Worm (Caenorhabditis elegans) whole organism, mixed stage, embryonic: ENCODE data around the gene T22F7.4.

Experiments
- ceh-83 ChIP-seq: fragments of 200-800 bp; sonication (Bioruptor generic); optimal IDR thresholded peaks from 2 replicates; lab custom pipeline; 2018; ENCODE audit warnings: mild to moderate bottlenecking, missing genetic modification characterization, missing compliant biosample characterization
- lin-13 ChIP-seq: fragments of 150-350 bp; optimal IDR thresholded peaks from 2 replicates; lab custom pipeline; 2014; ENCODE audit warnings: missing biosample characterization, missing genetic modification characterization
- mep-1 ChIP-seq: fragments of 150-350 bp; optimal IDR thresholded peaks from 2 replicates; lab custom pipeline; 2017; ENCODE audit warnings: missing biosample characterization, missing genetic modification reagents, missing genetic modification characterization, inconsistent platforms
- mls-2 ChIP-seq: sonication (generic microtip); optimal IDR thresholded peaks from 2 replicates; lab custom pipeline; 2016; ENCODE audit warnings: mild to moderate bottlenecking, missing genetic modification characterization, moderate library complexity, missing compliant biosample characterization
- nhr-12 ChIP-seq: fragments of 150-350 bp; optimal IDR thresholded peaks from 2 replicates; lab custom pipeline; 2014; ENCODE audit warnings: missing biosample characterization, missing genetic modification characterization
- nhr-237 ChIP-seq: fragments of 150-350 bp; optimal IDR thresholded peaks from 2 replicates; lab custom pipeline; 2014; ENCODE audit warnings: missing biosample characterization, missing genetic modification characterization
- nhr-28 ChIP-seq: fragments of 150-350 bp; optimal IDR thresholded peaks from 2 replicates; lab custom pipeline; 2014; ENCODE audit warnings: missing biosample characterization, missing genetic modification characterization
- nhr-76 ChIP-seq: sonication (generic microtip); optimal IDR thresholded peaks from 2 replicates; lab custom pipeline; 2017; ENCODE audit warnings: missing biosample characterization, missing genetic modification characterization
- pha-4 ChIP-seq: fragments of 150-350 bp; optimal IDR thresholded peaks from 2 replicates; lab custom pipeline; 2018; ENCODE audit warnings: missing biosample characterization, missing genetic modification reagents, missing genetic modification characterization
- snpc-4 ChIP-seq: fragments of 150-350 bp; optimal IDR thresholded peaks from 2 replicates; lab custom pipeline; 2014; ENCODE audit warnings: missing biosample characterization, missing genetic modification characterization
- sptf-1 ChIP-seq: sonication (generic microtip); optimal IDR thresholded peaks from 2 replicates; lab custom pipeline; 2017; ENCODE audit warnings: mild to moderate bottlenecking, missing genetic modification characterization, moderate library complexity, missing compliant biosample characterization
- unc-62 ChIP-seq: fragments of 150-350 bp; optimal IDR thresholded peaks from 2 replicates; lab custom pipeline; 2014; ENCODE audit warnings: missing biosample characterization, missing genetic modification reagents, missing genetic modification characterization
- ztf-11 ChIP-seq: fragments of 150-350 bp; optimal IDR thresholded peaks from 2 replicates; lab custom pipeline; 2014; ENCODE audit warnings: missing biosample characterization, missing genetic modification characterization

DNA sequence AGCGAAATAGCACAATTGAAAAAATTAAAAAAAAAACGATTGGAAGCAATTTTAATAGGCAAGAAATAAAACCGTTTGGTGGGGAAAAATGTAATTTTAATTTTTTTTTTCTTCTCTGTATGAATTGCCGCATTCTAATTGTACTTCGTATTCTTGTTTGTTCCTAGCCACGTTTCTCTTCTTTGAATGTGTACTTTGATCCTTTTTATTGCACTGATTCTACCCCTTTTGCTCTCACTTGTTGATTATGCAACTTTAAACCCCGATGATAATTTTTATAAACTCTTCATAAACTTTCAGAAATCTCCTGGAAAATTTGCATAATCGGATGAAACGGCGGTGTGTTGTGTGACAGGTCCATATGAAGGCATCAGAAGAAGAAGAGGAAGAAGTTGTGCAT is 15.0 kb upstream of the T22F7.4 start, which contains the start of gene T22F7.1:
- no peak for TF ChIP-seq ztf-11 (tag; lab: Kevin White, UChicago)
- TF ChIP-seq lin-13 (tag; lab: Kevin White, UChicago), result no peak
- no peak for TF ChIP-seq unc-62 (GFP tag; lab: Kevin White, UChicago)
- TF ChIP-seq nhr-12 (tag; lab: Kevin White, UChicago), result no peak
- no peak for TF ChIP-seq mep-1 (tag; lab: Kevin White, UChicago)
- no peak for TF ChIP-seq snpc-4 (tag; lab: Kevin White, UChicago)
- TF ChIP-seq nhr-237, result no peak
- no peak for TF ChIP-seq ceh-83 (GFP tag; lab: Kevin White, UChicago)
- no peak for TF ChIP-seq nhr-28
- TF ChIP-seq nhr-76 (tag; lab: Kevin White, UChicago), result no peak
- no peak for TF ChIP-seq pha-4
- TF ChIP-seq sptf-1 (tag; lab: Kevin White, UChicago), result no peak
- no peak for TF ChIP-seq mls-2 (tag; lab: Kevin White, UChicago)
